Fruit fly (Drosophila melanogaster) whole organism, adult: ENCODE results near the gene CG33093.

ENCODE experiments used
- CG11617 ChIP-seq: fragments of 200-800 bp; sonication (Bioruptor generic); optimal IDR thresholded peaks from 2 replicates; lab custom pipeline; 2017; ENCODE audit warnings: mild to moderate bottlenecking, missing biosample characterization, missing genetic modification reagents, missing genetic modification characterization
- CG12768 ChIP-seq: fragments of 200-800 bp; sonication (Bioruptor generic); optimal IDR thresholded peaks from 2 replicates; lab custom pipeline; 2017; ENCODE audit warnings: missing biosample characterization, missing genetic modification characterization, mild to moderate bottlenecking, moderate library complexity, missing genetic modification reagents
- CG14711 ChIP-seq: fragments of 200-800 bp; sonication (Bioruptor generic); optimal IDR thresholded peaks from 2 replicates; lab custom pipeline; 2018; ENCODE audit warnings: missing biosample characterization, mild to moderate bottlenecking, missing genetic modification characterization, moderate library complexity
- CG1620 ChIP-seq: fragments of 200-800 bp; sonication (Bioruptor generic); optimal IDR thresholded peaks from 2 replicates; lab custom pipeline; 2016; ENCODE audit warnings: missing biosample characterization, missing genetic modification characterization
- CG33017 ChIP-seq: fragments of 200-800 bp; sonication (Bioruptor generic); optimal IDR thresholded peaks from 2 replicates; lab custom pipeline; 2018; ENCODE audit warnings: missing biosample characterization, mild to moderate bottlenecking, missing genetic modification characterization, moderate library complexity
- CG5204 ChIP-seq: fragments of 200-800 bp; sonication (Bioruptor generic); optimal IDR thresholded peaks from 2 replicates; lab custom pipeline; 2016; ENCODE audit warnings: missing biosample characterization, missing genetic modification characterization
- CG7045 ChIP-seq: fragments of 200-800 bp; sonication (Bioruptor generic); optimal IDR thresholded peaks from 2 replicates; lab custom pipeline; 2017; ENCODE audit warnings: missing biosample characterization, mild to moderate bottlenecking, missing genetic modification characterization
- CG7101 ChIP-seq: fragments of 200-800 bp; sonication (Bioruptor generic); optimal IDR thresholded peaks from 2 replicates; lab custom pipeline; 2018; ENCODE audit warnings: missing biosample characterization, mild to moderate bottlenecking, missing genetic modification characterization, moderate library complexity
- Clk ChIP-seq: fragments of 200-800 bp; sonication (Bioruptor generic); optimal IDR thresholded peaks from 2 replicates; lab custom pipeline; 2017; ENCODE audit warnings: missing biosample characterization, missing genetic modification characterization
- Crg-1 ChIP-seq: fragments of 200-800 bp; sonication (Bioruptor generic); optimal IDR thresholded peaks from 2 replicates; lab custom pipeline; 2016; ENCODE audit warnings: missing biosample characterization, missing genetic modification characterization
- Hr96 ChIP-seq: fragments of 200-800 bp; sonication (Bioruptor generic); optimal IDR thresholded peaks from 2 replicates; lab custom pipeline; 2016; ENCODE audit warnings: missing biosample characterization, missing genetic modification characterization
- Mnt ChIP-seq: fragments of 200-800 bp; sonication (Bioruptor generic); optimal IDR thresholded peaks from 2 replicates; lab custom pipeline; 2016; ENCODE audit warnings: missing biosample characterization, mild to moderate bottlenecking, missing genetic modification characterization
- bab1 ChIP-seq: fragments of 200-800 bp; sonication (Bioruptor generic); optimal IDR thresholded peaks from 3 replicates; lab custom pipeline; 2019; ENCODE audit warnings: missing biosample characterization, mild to moderate bottlenecking, missing genetic modification characterization, moderate library complexity
- cic ChIP-seq: fragments of 200-800 bp; sonication (Bioruptor generic); optimal IDR thresholded peaks from 2 replicates; lab custom pipeline; 2017; ENCODE audit warnings: missing biosample characterization, mild to moderate bottlenecking, missing genetic modification characterization, moderate library complexity
- cnc ChIP-seq, 2 experiments: fragments of >200 bp; optimal IDR thresholded peaks; 2 replicates each; lab custom pipeline; 2017
- kay ChIP-seq: fragments of 200-800 bp; sonication (Bioruptor generic); peaks from one replicate; lab custom pipeline; 2016; ENCODE audit warnings: missing biosample characterization, missing genetic modification characterization, borderline replicate concordance
- ovo ChIP-seq: fragments of 200-800 bp; sonication (Bioruptor generic); optimal IDR thresholded peaks from 2 replicates; lab custom pipeline; 2016; ENCODE audit warnings: missing biosample characterization, missing genetic modification characterization
- pad ChIP-seq: fragments of 200-800 bp; sonication (Bioruptor generic); optimal IDR thresholded peaks from 3 replicates; lab custom pipeline; 2017; ENCODE audit warnings: missing biosample characterization, missing genetic modification characterization, mild to moderate bottlenecking, moderate library complexity, missing genetic modification reagents
- tj ChIP-seq: fragments of 200-800 bp; sonication (Bioruptor generic); optimal IDR thresholded peaks from 3 replicates; lab custom pipeline; 2017; ENCODE audit warnings: missing biosample characterization, mild to moderate bottlenecking, missing genetic modification characterization, moderate library complexity
- toe ChIP-seq: fragments of 200-800 bp; sonication (Bioruptor generic); optimal IDR thresholded peaks from 2 replicates; lab custom pipeline; 2016; ENCODE audit warnings: missing biosample characterization, missing genetic modification characterization

Gene CG33093

dm6 chr3R:22503630-22504029 is 28.1 kb downstream of the CG33093 start:
- TF ChIP-seq tj (GFP tag; lab: Kevin White, UChicago) (no peak), CG7101 (no peak), Crg-1 (GFP tag; lab: Kevin White, UChicago) (no peak), CG7045 (no peak), Clk (GFP tag; lab: Kevin White, UChicago) (no peak), ovo (GFP tag; lab: Kevin White, UChicago) (no peak), CG33017 (tag; lab: Kevin White, UChicago) (no peak), kay (GFP tag; lab: Kevin White, UChicago) (no peak), cnc (optimal IDR thresholded peaks at IDR 0.05; lab: Kevin White, UChicago) (no peak), CG1620 (no peak), Hr96 (GFP tag; lab: Kevin White, UChicago) (no peak)

- TF ChIP-seq CG7101 = no peak
- no peak for TF ChIP-seq CG7045
- no peak for TF ChIP-seq CG14711 (tag; lab: Kevin White, UChicago)
- no peak for TF ChIP-seq Hr96 (GFP tag; lab: Kevin White, UChicago)
- no peak for TF ChIP-seq CG11617 (GFP tag; lab: Kevin White, UChicago)
- TF ChIP-seq cnc (optimal IDR thresholded peaks at IDR 0.05; lab: Kevin White, UChicago) = no peak
- no peak for TF ChIP-seq ovo (GFP tag; lab: Kevin White, UChicago)
- no peak for TF ChIP-seq toe (GFP tag; lab: Kevin White, UChicago)
- no peak for TF ChIP-seq CG5204 (GFP tag; lab: Kevin White, UChicago)
- TF ChIP-seq Crg-1 (GFP tag; lab: Kevin White, UChicago) = no peak
- no peak for TF ChIP-seq pad (GFP tag; lab: Kevin White, UChicago)
- TF ChIP-seq CG33017 (tag; lab: Kevin White, UChicago) = no peak
- TF ChIP-seq CG12768 (GFP tag; lab: Kevin White, UChicago) = no peak
- no peak for TF ChIP-seq CG1620
- no peak for TF ChIP-seq Mnt (GFP tag; lab: Kevin White, UChicago)
Measured at dm6 chr3R:22497025-22497424, 34.7 kb downstream of the CG33093 start, which contains the start of gene Octbeta1R. TSS of gene Octbeta1R (plus strand) at chr3R:22497215.

dm6 chr3R:22494523-22495309 is 37.0 kb downstream of the CG33093 start:
- no peak for TF ChIP-seq CG14711 (tag; lab: Kevin White, UChicago)
- peak; percentile 29 for TF ChIP-seq pad (GFP tag; lab: Kevin White, UChicago)
- TF ChIP-seq CG7045 = peak; percentile 78

- no peak for TF ChIP-seq CG33017 (tag; lab: Kevin White, UChicago)
- no peak for TF ChIP-seq cic (GFP tag; lab: Kevin White, UChicago)
Measured at dm6 chr3R:22492767-22493166, 39.0 kb downstream of the CG33093 start, which contains the start of gene tHMG2. TSS of gene tHMG2 (plus strand) at chr3R:22492953.

- no peak for TF ChIP-seq cnc (optimal IDR thresholded peaks at IDR 0.05; lab: Kevin White, UChicago)
- no peak for TF ChIP-seq cic (GFP tag; lab: Kevin White, UChicago)
- TF ChIP-seq CG7045 = peak; percentile 41
- no peak for TF ChIP-seq CG33017 (tag; lab: Kevin White, UChicago)
- TF ChIP-seq CG1620 = no peak
- peak; percentile 55 for TF ChIP-seq bab1 (GFP tag; lab: Kevin White, UChicago)
- peak; percentile 0 for TF ChIP-seq CG12768 (GFP tag; lab: Kevin White, UChicago)
- no peak for TF ChIP-seq pad (GFP tag; lab: Kevin White, UChicago)
- no peak for TF ChIP-seq Clk (GFP tag; lab: Kevin White, UChicago)
- peak; percentile 71 for TF ChIP-seq Mnt (GFP tag; lab: Kevin White, UChicago)
- no peak for TF ChIP-seq Crg-1 (GFP tag; lab: Kevin White, UChicago)
- TF ChIP-seq toe (GFP tag; lab: Kevin White, UChicago) = peak; percentile 49
- peak; percentile 38 for TF ChIP-seq Hr96 (GFP tag; lab: Kevin White, UChicago)
- TF ChIP-seq CG11617 (GFP tag; lab: Kevin White, UChicago) = peak; percentile 24
- TF ChIP-seq ovo (GFP tag; lab: Kevin White, UChicago) = no peak
- TF ChIP-seq tj (GFP tag; lab: Kevin White, UChicago) = no peak
- TF ChIP-seq kay (GFP tag; lab: Kevin White, UChicago) = peak; percentile 96
- no peak for TF ChIP-seq CG7101
- no peak for TF ChIP-seq CG5204 (GFP tag; lab: Kevin White, UChicago)
- TF ChIP-seq CG14711 (tag; lab: Kevin White, UChicago) = no peak
Measured at dm6 chr3R:22491088-22491879, 40.4 kb downstream of the CG33093 start, which contains the start of the genes CCT1 and tHMG1. TSS of gene CCT1 (minus strand) at chr3R:22491439. TSS of gene tHMG1 (plus strand) at chr3R:22491829.

dm6 chr3R:22488855-22489254 is 42.9 kb downstream of the CG33093 start, which contains the start of gene CG5376:
TSS of gene CG5376 (minus strand) at chr3R:22488955.
- TF ChIP-seq CG7101 (no peak), cic (GFP tag; lab: Kevin White, UChicago) (no peak), pad (GFP tag; lab: Kevin White, UChicago) (no peak), Crg-1 (GFP tag; lab: Kevin White, UChicago) (no peak), CG12768 (GFP tag; lab: Kevin White, UChicago) (no peak), tj (GFP tag; lab: Kevin White, UChicago) (no peak), kay (GFP tag; lab: Kevin White, UChicago) (no peak), CG7045 (no peak), CG1620 (no peak), bab1 (GFP tag; lab: Kevin White, UChicago) (no peak)
